Worm (Caenorhabditis elegans) whole organism, L4 larva: ENCODE measurements around the gene col-162.
A peak's percentile ranks its signal among the peaks of the same experiment; 100 is the strongest.

ENCODE experiments used
- D1046.2 ChIP-seq: fragments of 200-800 bp; sonication (Bioruptor generic); IDR thresholded peaks from 2 replicates; pipeline ENCODE4 v1.3.6; 2022; ENCODE audit warnings: missing genetic modification characterization, missing compliant biosample characterization
- F44E2.7 ChIP-seq: fragments of 200-800 bp; sonication (Bioruptor generic); IDR thresholded peaks from 2 replicates; pipeline ENCODE4 v2.1.2; 2022; ENCODE audit warnings: missing genetic modification characterization, missing compliant biosample characterization
- T20F7.1 ChIP-seq: fragments of 200-800 bp; sonication (Bioruptor generic); optimal IDR thresholded peaks from 2 replicates; lab custom pipeline; 2018; ENCODE audit warnings: mild to moderate bottlenecking, missing genetic modification characterization, missing compliant biosample characterization
- Y48G9A.11 ChIP-seq: fragments of 200-800 bp; sonication (Bioruptor generic); IDR thresholded peaks from 2 replicates; pipeline ENCODE4 v1.3.6; 2022; ENCODE audit warnings: missing genetic modification reagents, missing genetic modification characterization, missing compliant biosample characterization
- Y5F2A.4 ChIP-seq: fragments of 200-800 bp; sonication (Bioruptor generic); optimal IDR thresholded peaks from 2 replicates; lab custom pipeline; 2018; ENCODE audit warnings: mild to moderate bottlenecking, missing genetic modification characterization, missing compliant biosample characterization
- ZK337.2 ChIP-seq: fragments of 200-800 bp; sonication (Bioruptor generic); IDR thresholded peaks from 2 replicates; pipeline ENCODE4 v1.3.6; 2022; ENCODE audit warnings: missing genetic modification reagents, missing genetic modification characterization, missing compliant biosample characterization
- aha-1 ChIP-seq: fragments of 150-350 bp; peaks from one replicate; lab custom pipeline; 2014; ENCODE audit warnings: missing biosample characterization, missing genetic modification characterization
- ama-1 ChIP-seq: fragments of 150-350 bp; optimal IDR thresholded peaks from 2 replicates; lab custom pipeline; 2014; ENCODE audit warnings: inconsistent platforms, mixed read lengths
- arid-1 ChIP-seq: fragments of 200-800 bp; sonication (Bioruptor generic); conservative IDR thresholded peaks from 2 replicates; pipeline ENCODE4 v1.3.6; 2022; ENCODE audit warnings: missing genetic modification reagents, missing genetic modification characterization, missing compliant biosample characterization
- ceh-32 ChIP-seq: sonication (generic microtip); optimal IDR thresholded peaks from 2 replicates; lab custom pipeline; 2016; ENCODE audit warnings: mild to moderate bottlenecking, missing genetic modification characterization, missing compliant biosample characterization; ENCODE audit not compliant: poor library complexity
- cey-2 ChIP-seq: sonication (generic microtip); optimal IDR thresholded peaks from 3 replicates; lab custom pipeline; 2017; ENCODE audit warnings: missing genetic modification characterization, mild to moderate bottlenecking, missing compliant biosample characterization, antibody characterized with exemption, borderline replicate concordance; ENCODE audit not compliant: insufficient read depth
- dmd-6 ChIP-seq: fragments of 200-800 bp; sonication (Bioruptor generic); IDR thresholded peaks from 2 replicates; pipeline ENCODE4 v1.3.6; 2022; ENCODE audit warnings: missing genetic modification reagents, missing genetic modification characterization, missing compliant biosample characterization
- dmd-8 ChIP-seq: fragments of 200-800 bp; sonication (Bioruptor generic); IDR thresholded peaks from 2 replicates; pipeline ENCODE4 v1.3.6; 2022; ENCODE audit warnings: missing genetic modification characterization, missing compliant biosample characterization
- duxl-1 ChIP-seq: sonication (generic microtip); optimal IDR thresholded peaks from 2 replicates; lab custom pipeline; 2016; ENCODE audit warnings: mild to moderate bottlenecking, missing genetic modification characterization, moderate library complexity, missing compliant biosample characterization; ENCODE audit not compliant: poor library complexity
- dve-1 ChIP-seq: sonication (generic microtip); optimal IDR thresholded peaks from 2 replicates; lab custom pipeline; 2017; ENCODE audit warnings: antibody characterized with exemption, mild to moderate bottlenecking, missing genetic modification characterization, missing compliant biosample characterization; ENCODE audit not compliant: insufficient read depth
- egl-43 ChIP-seq: fragments of 200-800 bp; sonication (Bioruptor generic); IDR thresholded peaks from 2 replicates; pipeline ENCODE4 v1.3.6; 2022; ENCODE audit warnings: missing genetic modification reagents, missing genetic modification characterization, missing compliant biosample characterization
- gei-8 ChIP-seq: fragments of 200-800 bp; sonication (Bioruptor generic); optimal IDR thresholded peaks from 2 replicates; lab custom pipeline; 2018; ENCODE audit warnings: mild to moderate bottlenecking, missing genetic modification characterization, missing compliant biosample characterization
- hif-1 ChIP-seq, 2 experiments: sonication (generic microtip); optimal IDR thresholded peaks; 2 replicates each; lab custom pipeline; 2016 to 2017; ENCODE audit warnings: missing compliant biosample characterization in 2 of 2, missing genetic modification characterization in 2 of 2, missing genetic modification reagents in 2 of 2, missing genotype in 2 of 2, mild to moderate bottlenecking in 1 of 2
- hlh-30 ChIP-seq: sonication (generic microtip); optimal IDR thresholded peaks from 2 replicates; lab custom pipeline; 2017; ENCODE audit warnings: antibody characterized with exemption, mild to moderate bottlenecking, missing genetic modification characterization, missing compliant biosample characterization; ENCODE audit not compliant: insufficient read depth
- lim-7 ChIP-seq: fragments of 200-800 bp; sonication (Bioruptor generic); IDR thresholded peaks from 2 replicates; pipeline ENCODE4 v1.3.6; 2022; ENCODE audit warnings: missing genetic modification characterization, missing compliant biosample characterization
- lsy-2 ChIP-seq, 2 experiments: fragments of 150-350 bp in 1 of 2; sonication (generic microtip) in 1 of 2; optimal IDR thresholded peaks; 2 replicates each; lab custom pipeline; 2014 to 2017; ENCODE audit warnings: missing biosample characterization in 2 of 2, missing genetic modification characterization in 2 of 2
- madf-9 ChIP-seq: fragments of 200-800 bp; sonication (Bioruptor generic); conservative IDR thresholded peaks from 2 replicates; pipeline ENCODE4 v1.3.6; 2022; ENCODE audit warnings: missing genetic modification reagents, missing genetic modification characterization, missing compliant biosample characterization
- mdt-29 ChIP-seq: fragments of 200-800 bp; sonication (Bioruptor generic); IDR thresholded peaks from 2 replicates; pipeline ENCODE4 v1.3.6; 2022; ENCODE audit warnings: missing genetic modification reagents, missing genetic modification characterization, missing compliant biosample characterization
- mes-2 ChIP-seq: sonication (generic microtip); optimal IDR thresholded peaks from 2 replicates; lab custom pipeline; 2016; ENCODE audit warnings: missing genotype, mild to moderate bottlenecking, missing genetic modification characterization, missing compliant biosample characterization; ENCODE audit not compliant: poor library complexity, severe bottlenecking
- mxl-3 ChIP-seq: fragments of 200-800 bp; sonication (Bioruptor generic); optimal IDR thresholded peaks from 2 replicates; lab custom pipeline; 2018; ENCODE audit warnings: mild to moderate bottlenecking, missing genetic modification characterization, missing compliant biosample characterization
- nhr-111 ChIP-seq: fragments of 200-800 bp; sonication (Bioruptor generic); optimal IDR thresholded peaks from 2 replicates; lab custom pipeline; 2018; ENCODE audit warnings: mild to moderate bottlenecking, missing genetic modification characterization, missing compliant biosample characterization
- nhr-28 ChIP-seq: fragments of 150-350 bp; optimal IDR thresholded peaks from 2 replicates; lab custom pipeline; 2014; ENCODE audit warnings: missing biosample characterization, missing genetic modification characterization
- nhr-41 ChIP-seq: fragments of 200-800 bp; sonication (Bioruptor generic); IDR thresholded peaks from 2 replicates; pipeline ENCODE4 v1.3.6; 2022; ENCODE audit warnings: missing genetic modification reagents, missing genetic modification characterization, missing compliant biosample characterization
- nhr-6 ChIP-seq: fragments of 150-350 bp; optimal IDR thresholded peaks from 2 replicates; lab custom pipeline; 2014; ENCODE audit warnings: missing biosample characterization, missing genetic modification characterization
- nhr-77 ChIP-seq: fragments of 150-350 bp; optimal IDR thresholded peaks from 2 replicates; lab custom pipeline; 2014; ENCODE audit warnings: missing biosample characterization, missing genetic modification characterization
- pqm-1 ChIP-seq: sonication (generic microtip); optimal IDR thresholded peaks from 2 replicates; lab custom pipeline; 2017; ENCODE audit warnings: missing biosample characterization, missing genetic modification characterization
- sdz-12 ChIP-seq: fragments of 200-800 bp; sonication (Bioruptor generic); optimal IDR thresholded peaks from 2 replicates; lab custom pipeline; 2018; ENCODE audit warnings: mild to moderate bottlenecking, missing genetic modification characterization, missing compliant biosample characterization
- snpc-4 ChIP-seq: fragments of 150-350 bp; optimal IDR thresholded peaks from 2 replicates; lab custom pipeline; 2014; ENCODE audit warnings: missing biosample characterization, missing genetic modification characterization
- spr-1 ChIP-seq: sonication (generic microtip); optimal IDR thresholded peaks from 2 replicates; lab custom pipeline; 2016; ENCODE audit warnings: mild to moderate bottlenecking, missing genetic modification characterization, missing compliant biosample characterization
- spr-3 ChIP-seq: fragments of 200-800 bp; sonication (Bioruptor generic); optimal IDR thresholded peaks from 2 replicates; lab custom pipeline; 2018; ENCODE audit warnings: mild to moderate bottlenecking, missing genetic modification characterization, missing compliant biosample characterization
- unc-130 ChIP-seq: sonication (generic microtip); optimal IDR thresholded peaks from 2 replicates; lab custom pipeline; 2016; ENCODE audit warnings: missing genetic modification reagents, missing genetic modification characterization, missing compliant biosample characterization
- unc-39 ChIP-seq: sonication (generic microtip); optimal IDR thresholded peaks from 2 replicates; lab custom pipeline; 2017; ENCODE audit warnings: missing biosample characterization, missing genetic modification characterization
- vab-7 ChIP-seq: fragments of 200-800 bp; sonication (Bioruptor generic); IDR thresholded peaks from 2 replicates; pipeline ENCODE4 v1.3.6; 2022; ENCODE audit warnings: missing genetic modification reagents, missing genetic modification characterization, missing compliant biosample characterization
- zfp-2 ChIP-seq: sonication (generic microtip); optimal IDR thresholded peaks from 2 replicates; lab custom pipeline; 2016; ENCODE audit warnings: mild to moderate bottlenecking, missing genetic modification characterization, missing compliant biosample characterization
- zip-11 ChIP-seq: fragments of 200-800 bp; sonication (Bioruptor generic); IDR thresholded peaks from 2 replicates; pipeline ENCODE4 v1.3.6; 2022; ENCODE audit warnings: missing genetic modification characterization, missing compliant biosample characterization

col-162 gene

ce11 chrV:13416076-13416475, 25.7 kb upstream of the col-162 start:
- TF ChIP-seq ZK337.2 (GFP tag; lab: Robert Waterston, UW): no peak
- peak; percentile 41 for TF ChIP-seq ama-1 (lab: Kevin White, UChicago)
- TF ChIP-seq aha-1 (tag; lab: Kevin White, UChicago): peak; percentile 59
- TF ChIP-seq madf-9 (GFP tag; lab: Robert Waterston, UW): no peak
- TF ChIP-seq, all 104 proteins: peak for 2

- TF ChIP-seq snpc-4 (no peak), cey-2 (no peak), Y5F2A.4 (GFP tag; lab: Kevin White, UChicago) (no peak), dmd-8 (no peak), Y48G9A.11 (GFP tag; lab: Robert Waterston, UW) (no peak), vab-7 (no peak), lim-7 (GFP tag; lab: Robert Waterston, UW) (no peak), spr-3 (no peak), spr-1 (tag; lab: Kevin White, UChicago) (no peak)
- TF ChIP-seq, all 104 proteins: peak for 0
Measured at ce11 chrV:13417513-13417912, 24.2 kb upstream of the col-162 start, which contains the start of gene F53F1.6. F53F1.6 (minus strand) TSS chrV:13417613.

ce11 chrV:13420640-13421039, 21.1 kb upstream of the col-162 start, which contains the start of gene srv-8:
srv-8 (minus strand) TSS chrV:13420740.
- TF ChIP-seq nhr-41 (GFP tag; lab: Robert Waterston, UW) (no peak), dmd-6 (no peak), zfp-2 (tag; lab: Kevin White, UChicago) (no peak), dve-1 (no peak), mdt-29 (no peak), ceh-32 (tag; lab: Kevin White, UChicago) (no peak), mxl-3 (GFP tag; lab: Kevin White, UChicago) (no peak), nhr-6 (tag; lab: Kevin White, UChicago) (no peak), D1046.2 (GFP tag; lab: Robert Waterston, UW) (no peak)

- no peak for TF ChIP-seq zfp-2 (tag; lab: Kevin White, UChicago)
- no peak for TF ChIP-seq unc-39 (tag; lab: Kevin White, UChicago)
- TF ChIP-seq snpc-4: no peak
- TF ChIP-seq arid-1 (GFP tag; lab: Robert Waterston, UW): no peak
- TF ChIP-seq Y48G9A.11 (GFP tag; lab: Robert Waterston, UW): no peak
- TF ChIP-seq unc-130: no peak
- peak; percentile 16 for TF ChIP-seq T20F7.1 (GFP tag; lab: Kevin White, UChicago)
- no peak for TF ChIP-seq egl-43 (GFP tag; lab: Robert Waterston, UW)
- peak; percentile 37 for TF ChIP-seq nhr-77
- peak; percentile 80 for TF ChIP-seq dmd-6
- no peak for TF ChIP-seq mes-2 (tag; lab: Kevin White, UChicago)
- no peak for TF ChIP-seq gei-8 (GFP tag; lab: Kevin White, UChicago)
- TF ChIP-seq pqm-1 (tag; lab: Kevin White, UChicago): peak; percentile 99
- peak; percentile 59 for TF ChIP-seq nhr-28 (tag; lab: Kevin White, UChicago)
- TF ChIP-seq nhr-41 (GFP tag; lab: Robert Waterston, UW): no peak
- TF ChIP-seq zip-11: no peak
- no peak for TF ChIP-seq spr-1 (tag; lab: Kevin White, UChicago)
- TF ChIP-seq madf-9 (GFP tag; lab: Robert Waterston, UW): no peak
- TF ChIP-seq hlh-30: no peak
- no peak for TF ChIP-seq F44E2.7 (GFP tag; lab: Robert Waterston, UW)
- TF ChIP-seq sdz-12 (GFP tag; lab: Kevin White, UChicago): no peak
- TF ChIP-seq lsy-2 (tag; optimal IDR thresholded peaks at IDR 0.05; lab: Kevin White, UChicago): no peak
- TF ChIP-seq nhr-111 (GFP tag; lab: Kevin White, UChicago): no peak
- no peak for TF ChIP-seq duxl-1 (tag; lab: Kevin White, UChicago)
- no peak for TF ChIP-seq hif-1 (tag; optimal IDR thresholded peaks at IDR 0.05; lab: Kevin White, UChicago)
Measured at ce11 chrV:13421697-13422096, 20.1 kb upstream of the col-162 start.
